Worm (Caenorhabditis elegans): ENCODE results near the gene rbr-2.

Gene rbr-2

ce11 chrIV:10936906-10937540 lies 17.2 kb downstream of the rbr-2 start, which contains the start of gene fic-1:
Gene fic-1, plus strand, starts transcription at chrIV:10937454.
- TF ChIP-seq F23B12.7 (tag; optimal IDR thresholded peaks at IDR 0.05; ENCODE audit: insufficient read depth) (peak; percentile 21), attf-5 (GFP tag; optimal IDR thresholded peaks at IDR 0.05) (peak; percentile 54), him-1 (tag; optimal IDR thresholded peaks at IDR 0.05) (no peak), ztf-3 (GFP tag; optimal IDR thresholded peaks at IDR 0.05) (no peak), rcor-1 (GFP tag; IDR thresholded peaks at IDR 0.05) (peak; percentile 30; the same call in 1 of the 2 replicates), somi-1 (GFP tag; optimal IDR thresholded peaks at IDR 0.05) (no peak), snpc-4 (GFP tag; optimal IDR thresholded peaks at IDR 0.05) (no peak), snpc-4 (tag; optimal IDR thresholded peaks at IDR 0.05) (peak in 2 of 4 experiments; percentile 2 to 15), cebp-1 (GFP tag; IDR thresholded peaks at IDR 0.05) (peak; percentile 48; the same call in 1 of the 2 replicates), cebp-1 (tag; optimal IDR thresholded peaks at IDR 0.05) (peak; percentile 90), hmg-1.2 (GFP tag; IDR thresholded peaks at IDR 0.05) (peak; percentile 50; the same call in 1 of the 2 replicates), snpc-3.4 (tag; optimal IDR thresholded peaks at IDR 0.05) (peak; percentile 10), unc-62 (GFP tag; optimal IDR thresholded peaks at IDR 0.05) (peak; percentile 48), ztf-26 (tag; optimal IDR thresholded peaks at IDR 0.05) (no peak), atf-7 (tag; optimal IDR thresholded peaks at IDR 0.05) (no peak), egl-44 (GFP tag; IDR thresholded peaks at IDR 0.05) (no peak), ceh-100 (GFP tag; IDR thresholded peaks at IDR 0.05) (no peak), madf-6 (GFP tag; IDR thresholded peaks at IDR 0.05) (peak; percentile 86), D2030.7 (GFP tag; IDR thresholded peaks at IDR 0.05) (0 out of 2 replicates have a peak, but pooled peaks have one; percentile 19), lsl-1 (GFP tag; optimal IDR thresholded peaks at IDR 0.05) (peak; percentile 86), lin-35 (GFP tag; optimal IDR thresholded peaks at IDR 0.05) (peak in 1 of 3 experiments; percentile 64), ztf-18 (tag; optimal IDR thresholded peaks at IDR 0.05) (peak; percentile 59), madf-8 (GFP tag; conservative IDR thresholded peaks at IDR 0.05) (peak; percentile 61), die-1 (tag; optimal IDR thresholded peaks at IDR 0.05) (no peak), unc-130 (GFP tag; optimal IDR thresholded peaks at IDR 0.05) (no peak), attf-6 (GFP tag; IDR thresholded peaks at IDR 0.05) (no peak), nfyb-1 (GFP tag; IDR thresholded peaks at IDR 0.05) (0 out of 2 replicates have a peak, but pooled peaks have one; percentile 41), ceh-27 (GFP tag; optimal IDR thresholded peaks at IDR 0.05) (peak; percentile 31), xnd-1 (tag; optimal IDR thresholded peaks at IDR 0.05) (peak; percentile 81), ets-4 (GFP tag; optimal IDR thresholded peaks at IDR 0.05) (no peak), madf-10 (tag; optimal IDR thresholded peaks at IDR 0.05) (peak; percentile 14), ztf-6 (GFP tag; IDR thresholded peaks at IDR 0.05) (no peak), F33H1.4 (GFP tag; IDR thresholded peaks at IDR 0.05) (peak; percentile 87), K12H6.12 (tag; optimal IDR thresholded peaks at IDR 0.05) (peak; percentile 49)

ce11 chrIV:10948797-10949196 lies 28.9 kb downstream of the rbr-2 start, which contains the start of gene Y69E1A.1:
Gene Y69E1A.1, minus strand, starts transcription at chrIV:10948897.
- TF ChIP-seq K11D2.4 (GFP tag; IDR thresholded peaks at IDR 0.05) (no peak), F57C9.4 (tag; optimal IDR thresholded peaks at IDR 0.05) (no peak), gei-17 (GFP tag; optimal IDR thresholded peaks at IDR 0.05) (no peak), ztf-25 (GFP tag; IDR thresholded peaks at IDR 0.05) (no peak), atf-7 (tag; optimal IDR thresholded peaks at IDR 0.05) (no peak), hlh-12 (tag; optimal IDR thresholded peaks at IDR 0.05) (no peak), sea-2 (GFP tag; IDR thresholded peaks at IDR 0.05) (no peak), lir-1 (GFP tag; conservative IDR thresholded peaks at IDR 0.05) (no peak), ccch-3 (GFP tag; optimal IDR thresholded peaks at IDR 0.05) (no peak), B0035.1 (tag; optimal IDR thresholded peaks at IDR 0.05) (no peak), dpff-1 (tag; optimal IDR thresholded peaks at IDR 0.05) (no peak), ceh-79 (tag; optimal IDR thresholded peaks at IDR 0.05) (no peak), him-1 (tag; optimal IDR thresholded peaks at IDR 0.05) (no peak), zim-3 (tag; optimal IDR thresholded peaks at IDR 0.05) (no peak)
